Worm (Caenorhabditis elegans): ENCODE measurements around the gene ufm-1.
A peak's percentile ranks its signal among the peaks of the same experiment; 100 is the strongest.

ufm-1 gene

DNA sequence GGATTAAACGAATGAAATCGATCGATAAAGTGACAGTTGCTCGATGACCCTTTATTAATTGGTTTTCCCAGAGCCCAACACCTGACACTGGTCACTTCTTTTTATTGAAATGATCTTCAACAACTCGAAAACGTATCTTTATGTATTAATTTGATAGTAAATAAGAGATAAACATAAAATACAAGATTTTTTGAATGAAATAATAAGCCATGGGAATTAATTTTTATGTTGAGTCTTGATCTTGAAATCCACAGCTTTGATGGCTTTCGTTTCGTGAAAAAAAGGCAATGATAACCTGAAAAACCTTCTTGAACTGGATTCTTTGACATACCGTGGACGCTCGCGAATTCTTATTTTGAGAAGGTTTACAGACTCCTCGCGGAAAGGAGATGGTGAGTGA lies 48.7 kb downstream of the ufm-1 start, which contains the start of gene pcp-5:
pcp-5 (minus strand) TSS at position 101 of the 400 bp plus-strand sequence.
- peak in 1 of 2 experiments; percentile 19 for TF ChIP-seq daf-16 (GFP tag; optimal IDR thresholded peaks at IDR 0.05)
- TF ChIP-seq daf-16 (tag; optimal IDR thresholded peaks at IDR 0.05): no peak
- TF ChIP-seq spr-3 (GFP tag; optimal IDR thresholded peaks at IDR 0.05): no peak

Data from whole organism, L4 larva.